Fruit fly (Drosophila melanogaster) whole organism, prepupa: ENCODE data around the gene CG8927.

Source experiments
- CG11294 ChIP-seq: fragments of 200-800 bp; sonication (Bioruptor generic); IDR thresholded peaks from 2 replicates; pipeline ENCODE4 v1.3.6; 2022; ENCODE audit warnings: missing biosample characterization, missing genetic modification characterization
- CG16779 ChIP-seq: fragments of 200-800 bp; sonication (Bioruptor generic); optimal IDR thresholded peaks from 3 replicates; lab custom pipeline; 2017; ENCODE audit warnings: missing biosample characterization, mild to moderate bottlenecking, missing genetic modification characterization
- CG31627 ChIP-seq: fragments of 200-800 bp; sonication (Bioruptor generic); optimal IDR thresholded peaks from 3 replicates; lab custom pipeline; 2016; ENCODE audit warnings: missing biosample characterization, missing genetic modification characterization
- CG3919 ChIP-seq: fragments of 200-800 bp; sonication (Bioruptor generic); optimal IDR thresholded peaks from 3 replicates; lab custom pipeline; 2016; ENCODE audit warnings: missing biosample characterization, missing genetic modification characterization
- Lpt ChIP-seq: fragments of 200-800 bp; sonication (Bioruptor generic); optimal IDR thresholded peaks from 3 replicates; lab custom pipeline; 2016; ENCODE audit warnings: missing biosample characterization, missing genetic modification characterization
- cyc ChIP-seq: fragments of 200-800 bp; sonication (Bioruptor generic); optimal IDR thresholded peaks from 3 replicates; lab custom pipeline; 2016; ENCODE audit warnings: missing biosample characterization, missing genetic modification characterization
- dac ChIP-seq: fragments of 200-800 bp; sonication (Bioruptor generic); optimal IDR thresholded peaks from 2 replicates; lab custom pipeline; 2017; ENCODE audit warnings: missing biosample characterization, mild to moderate bottlenecking, missing genetic modification characterization
- esn ChIP-seq: fragments of 200-800 bp; sonication (Bioruptor generic); optimal IDR thresholded peaks from 2 replicates; lab custom pipeline; 2016; ENCODE audit warnings: missing biosample characterization, mild to moderate bottlenecking, missing genetic modification characterization, moderate library complexity

- TF ChIP-seq CG31627 (GFP tag; lab: Kevin White, UChicago) (peak; percentile 15), esn (GFP tag; lab: Kevin White, UChicago) (peak; percentile 46), cyc (GFP tag; lab: Kevin White, UChicago) (peak; percentile 10), CG11294 (no peak), dac (GFP tag; lab: Kevin White, UChicago) (peak; percentile 19), CG16779 (tag; lab: Kevin White, UChicago) (no peak), Lpt (GFP tag; lab: Kevin White, UChicago) (no peak), CG3919 (GFP tag; lab: Kevin White, UChicago) (no peak)
Measured at dm6 chr3R:16217368-16217767, 36.5 kb downstream of the CG8927 start.
